Worm (Caenorhabditis elegans): ENCODE measurements around the gene rab-30.

Gene rab-30

ce11 chrIII:10565926-10566325 lies 5.5 kb downstream of the rab-30 start, which contains the start of gene acdh-11:
Gene acdh-11, plus strand, starts transcription at chrIII:10566258.
- TF ChIP-seq tab-1 (GFP tag; IDR thresholded peaks at IDR 0.05), result no peak
- no peak for TF ChIP-seq flt-1 (GFP tag; IDR thresholded peaks at IDR 0.05)
- no peak for TF ChIP-seq T22C8.4 (GFP tag; IDR thresholded peaks at IDR 0.05)
- no peak for TF ChIP-seq klf-2 (GFP tag; conservative IDR thresholded peaks at IDR 0.05)
- no peak for TF ChIP-seq med-1 (GFP tag; optimal IDR thresholded peaks at IDR 0.05; ENCODE audit: insufficient read depth)
- no peak for TF ChIP-seq ztf-23 (GFP tag; IDR thresholded peaks at IDR 0.05)

- no peak for TF ChIP-seq med-1 (GFP tag; optimal IDR thresholded peaks at IDR 0.05; ENCODE audit: insufficient read depth)
- TF ChIP-seq klf-2 (GFP tag; conservative IDR thresholded peaks at IDR 0.05), result no peak
- TF ChIP-seq ztf-23 (GFP tag; IDR thresholded peaks at IDR 0.05), result no peak
- no peak for TF ChIP-seq ztf-29 (GFP tag; IDR thresholded peaks at IDR 0.05)
- no peak for TF ChIP-seq tab-1 (GFP tag; IDR thresholded peaks at IDR 0.05)
- no peak for TF ChIP-seq flt-1 (GFP tag; IDR thresholded peaks at IDR 0.05)
- no peak for TF ChIP-seq cog-1 (tag; optimal IDR thresholded peaks at IDR 0.05)
- no peak for TF ChIP-seq T22C8.4 (GFP tag; IDR thresholded peaks at IDR 0.05)
- no peak for TF ChIP-seq ref-1 (GFP tag; conservative IDR thresholded peaks at IDR 0.05)
Measured at ce11 chrIII:10569246-10569645, 8.8 kb downstream of the rab-30 start.

- TF ChIP-seq tab-1 (GFP tag; IDR thresholded peaks at IDR 0.05) (no peak), flt-1 (GFP tag; IDR thresholded peaks at IDR 0.05) (no peak), med-1 (GFP tag; optimal IDR thresholded peaks at IDR 0.05; ENCODE audit: insufficient read depth) (no peak), klf-2 (GFP tag; conservative IDR thresholded peaks at IDR 0.05) (no peak), ztf-29 (GFP tag; IDR thresholded peaks at IDR 0.05) (no peak), ref-1 (GFP tag; conservative IDR thresholded peaks at IDR 0.05) (no peak), T22C8.4 (GFP tag; IDR thresholded peaks at IDR 0.05) (no peak), cog-1 (tag; optimal IDR thresholded peaks at IDR 0.05) (no peak), ztf-23 (GFP tag; IDR thresholded peaks at IDR 0.05) (no peak)
Measured at ce11 chrIII:10575320-10575719, 14.9 kb downstream of the rab-30 start, which contains the start of gene Y45F3A.4. Gene Y45F3A.4, minus strand, starts transcription at chrIII:10575420.

ce11 chrIII:10577782-10578181 lies 17.4 kb downstream of the rab-30 start:
- TF ChIP-seq ztf-29 (GFP tag; IDR thresholded peaks at IDR 0.05), result no peak
- no peak for TF ChIP-seq flt-1 (GFP tag; IDR thresholded peaks at IDR 0.05)
- TF ChIP-seq ztf-23 (GFP tag; IDR thresholded peaks at IDR 0.05), result no peak
- TF ChIP-seq cog-1 (tag; optimal IDR thresholded peaks at IDR 0.05), result no peak
- TF ChIP-seq med-1 (GFP tag; optimal IDR thresholded peaks at IDR 0.05; ENCODE audit: insufficient read depth), result no peak
- TF ChIP-seq ref-1 (GFP tag; conservative IDR thresholded peaks at IDR 0.05), result no peak
- no peak for TF ChIP-seq klf-2 (GFP tag; conservative IDR thresholded peaks at IDR 0.05)
- no peak for TF ChIP-seq T22C8.4 (GFP tag; IDR thresholded peaks at IDR 0.05)
- TF ChIP-seq tab-1 (GFP tag; IDR thresholded peaks at IDR 0.05), result no peak

ce11 chrIII:10578873-10579272 lies 18.5 kb downstream of the rab-30 start:
- TF ChIP-seq klf-2 (GFP tag; conservative IDR thresholded peaks at IDR 0.05), result no peak
- no peak for TF ChIP-seq ztf-23 (GFP tag; IDR thresholded peaks at IDR 0.05)
- TF ChIP-seq flt-1 (GFP tag; IDR thresholded peaks at IDR 0.05), result no peak
- no peak for TF ChIP-seq cog-1 (tag; optimal IDR thresholded peaks at IDR 0.05)
- TF ChIP-seq tab-1 (GFP tag; IDR thresholded peaks at IDR 0.05), result no peak
- TF ChIP-seq ztf-29 (GFP tag; IDR thresholded peaks at IDR 0.05), result no peak
- TF ChIP-seq ref-1 (GFP tag; conservative IDR thresholded peaks at IDR 0.05), result no peak
- TF ChIP-seq T22C8.4 (GFP tag; IDR thresholded peaks at IDR 0.05), result no peak
- no peak for TF ChIP-seq med-1 (GFP tag; optimal IDR thresholded peaks at IDR 0.05; ENCODE audit: insufficient read depth)

- no peak for TF ChIP-seq ztf-23 (GFP tag; IDR thresholded peaks at IDR 0.05)
- no peak for TF ChIP-seq klf-2 (GFP tag; conservative IDR thresholded peaks at IDR 0.05)
- no peak for TF ChIP-seq T22C8.4 (GFP tag; IDR thresholded peaks at IDR 0.05)
- TF ChIP-seq flt-1 (GFP tag; IDR thresholded peaks at IDR 0.05), result no peak
- TF ChIP-seq cog-1 (tag; optimal IDR thresholded peaks at IDR 0.05), result no peak
- TF ChIP-seq ztf-29 (GFP tag; IDR thresholded peaks at IDR 0.05), result no peak
Measured at ce11 chrIII:10580206-10580605, 19.8 kb downstream of the rab-30 start.

ce11 chrIII:10583483-10583882 lies 23.1 kb downstream of the rab-30 start:
- TF ChIP-seq T22C8.4 (GFP tag; IDR thresholded peaks at IDR 0.05) (no peak), flt-1 (GFP tag; IDR thresholded peaks at IDR 0.05) (no peak), ztf-29 (GFP tag; IDR thresholded peaks at IDR 0.05) (no peak), ref-1 (GFP tag; conservative IDR thresholded peaks at IDR 0.05) (no peak), med-1 (GFP tag; optimal IDR thresholded peaks at IDR 0.05; ENCODE audit: insufficient read depth) (no peak), tab-1 (GFP tag; IDR thresholded peaks at IDR 0.05) (no peak), ztf-23 (GFP tag; IDR thresholded peaks at IDR 0.05) (no peak), klf-2 (GFP tag; conservative IDR thresholded peaks at IDR 0.05) (no peak), cog-1 (tag; optimal IDR thresholded peaks at IDR 0.05) (no peak)

- no peak for TF ChIP-seq tab-1 (GFP tag; IDR thresholded peaks at IDR 0.05)
- no peak for TF ChIP-seq med-1 (GFP tag; optimal IDR thresholded peaks at IDR 0.05; ENCODE audit: insufficient read depth)
- no peak for TF ChIP-seq T22C8.4 (GFP tag; IDR thresholded peaks at IDR 0.05)
- no peak for TF ChIP-seq cog-1 (tag; optimal IDR thresholded peaks at IDR 0.05)
- TF ChIP-seq ztf-23 (GFP tag; IDR thresholded peaks at IDR 0.05), result no peak
- no peak for TF ChIP-seq klf-2 (GFP tag; conservative IDR thresholded peaks at IDR 0.05)
- TF ChIP-seq ztf-29 (GFP tag; IDR thresholded peaks at IDR 0.05), result no peak
- TF ChIP-seq flt-1 (GFP tag; IDR thresholded peaks at IDR 0.05), result no peak
- no peak for TF ChIP-seq ref-1 (GFP tag; conservative IDR thresholded peaks at IDR 0.05)
Measured at ce11 chrIII:10586243-10586642, 25.8 kb downstream of the rab-30 start, which contains the start of gene Y45F3A.5. Gene Y45F3A.5, minus strand, starts transcription at chrIII:10586343.

- TF ChIP-seq ref-1 (GFP tag; conservative IDR thresholded peaks at IDR 0.05), result no peak
- TF ChIP-seq flt-1 (GFP tag; IDR thresholded peaks at IDR 0.05), result no peak
- TF ChIP-seq klf-2 (GFP tag; conservative IDR thresholded peaks at IDR 0.05), result no peak
- no peak for TF ChIP-seq T22C8.4 (GFP tag; IDR thresholded peaks at IDR 0.05)
- no peak for TF ChIP-seq tab-1 (GFP tag; IDR thresholded peaks at IDR 0.05)
- no peak for TF ChIP-seq ztf-23 (GFP tag; IDR thresholded peaks at IDR 0.05)
- TF ChIP-seq cog-1 (tag; optimal IDR thresholded peaks at IDR 0.05), result no peak
- no peak for TF ChIP-seq med-1 (GFP tag; optimal IDR thresholded peaks at IDR 0.05; ENCODE audit: insufficient read depth)
- TF ChIP-seq ztf-29 (GFP tag; IDR thresholded peaks at IDR 0.05), result no peak
Measured at ce11 chrIII:10592074-10592473, 31.7 kb downstream of the rab-30 start.

- TF ChIP-seq med-1 (GFP tag; optimal IDR thresholded peaks at IDR 0.05; ENCODE audit: insufficient read depth) (no peak), tab-1 (GFP tag; IDR thresholded peaks at IDR 0.05) (no peak), ztf-29 (GFP tag; IDR thresholded peaks at IDR 0.05) (no peak), klf-2 (GFP tag; conservative IDR thresholded peaks at IDR 0.05) (no peak), flt-1 (GFP tag; IDR thresholded peaks at IDR 0.05) (no peak), cog-1 (tag; optimal IDR thresholded peaks at IDR 0.05) (no peak), T22C8.4 (GFP tag; IDR thresholded peaks at IDR 0.05) (no peak), ztf-23 (GFP tag; IDR thresholded peaks at IDR 0.05) (no peak), ref-1 (GFP tag; conservative IDR thresholded peaks at IDR 0.05) (no peak)
Measured at ce11 chrIII:10592729-10593128, 32.3 kb downstream of the rab-30 start, which contains the start of gene Y45F3A.8. Gene Y45F3A.8, minus strand, starts transcription at chrIII:10592829.

Measured in whole organism, midembryonic.